Fruit fly (Drosophila melanogaster): Measurements from ENCODE around the gene Osi23.

Gene Osi23

dm6 chr3R:30449446-30449845 lies 4.6 kb upstream of the Osi23 start (continued):
- TF ChIP-seq Hr78 (GFP tag; optimal IDR thresholded peaks at IDR 0.05): peak in 1 of 2 experiments; percentile 94
- peak; percentile 98 for TF ChIP-seq CG7987 (GFP tag; optimal IDR thresholded peaks at IDR 0.05)
- no peak for TF ChIP-seq CG5953 (GFP tag; IDR thresholded peaks at IDR 0.05)
- no peak for TF ChIP-seq zen (tag; optimal IDR thresholded peaks at IDR 0.05)
- TF ChIP-seq CG17568 (GFP tag; optimal IDR thresholded peaks at IDR 0.05): no peak
- TF ChIP-seq pan (optimal IDR thresholded peaks at IDR 0.05): no peak
- TF ChIP-seq pan (GFP tag; optimal IDR thresholded peaks at IDR 0.05 in 1 of 2, IDR thresholded peaks at IDR 0.05 in 1 of 2): no peak
- no peak for TF ChIP-seq E2f1 (GFP tag; IDR thresholded peaks at IDR 0.05)
- no peak for TF ChIP-seq al (GFP tag; IDR thresholded peaks at IDR 0.05)
- TF ChIP-seq bsh (GFP tag; optimal IDR thresholded peaks at IDR 0.05): no peak
- no peak for TF ChIP-seq CG33557 (GFP tag; optimal IDR thresholded peaks at IDR 0.05)
- peak; percentile 29 for TF ChIP-seq grn (GFP tag; optimal IDR thresholded peaks at IDR 0.05)
- TF ChIP-seq hth (optimal IDR thresholded peaks at IDR 0.05): no peak
- TF ChIP-seq CTCF (GFP tag; optimal IDR thresholded peaks at IDR 0.05): no peak
- TF ChIP-seq CG7745 (tag; optimal IDR thresholded peaks at IDR 0.05): no peak
- TF ChIP-seq dati (GFP tag; IDR thresholded peaks at IDR 0.05): no peak
- TF ChIP-seq peb (GFP tag; IDR thresholded peaks at IDR 0.05): no peak
- TF ChIP-seq dpn (GFP tag; optimal IDR thresholded peaks at IDR 0.05): no peak
- TF ChIP-seq twi (tag; optimal IDR thresholded peaks at IDR 0.05): no peak
- TF ChIP-seq CG4707 (GFP tag; optimal IDR thresholded peaks at IDR 0.05): no peak
- no peak for TF ChIP-seq CG14667 (GFP tag; IDR thresholded peaks at IDR 0.05)
- TF ChIP-seq bigmax (GFP tag; optimal IDR thresholded peaks at IDR 0.05): no peak
- TF ChIP-seq CG43689 (GFP tag; IDR thresholded peaks at IDR 0.05): no peak
- no peak for TF ChIP-seq CG8281 (tag; optimal IDR thresholded peaks at IDR 0.05)
- no peak for TF ChIP-seq CrebB (tag; optimal IDR thresholded peaks at IDR 0.05)
- no peak for TF ChIP-seq abd-A (tag; optimal IDR thresholded peaks at IDR 0.05)
- TF ChIP-seq CG7963 (GFP tag; IDR thresholded peaks at IDR 0.05; ENCODE audit: partially characterized antibody): no peak
- no peak for TF ChIP-seq Tbp (GFP tag; optimal IDR thresholded peaks at IDR 0.05)
- no peak for TF ChIP-seq crp (GFP tag; optimal IDR thresholded peaks at IDR 0.05)
- TF ChIP-seq HLH4C (GFP tag; IDR thresholded peaks at IDR 0.05; ENCODE audit: partially characterized antibody): peak; percentile 8; the same call in 2 of the 3 replicates
- TF ChIP-seq CG8388 (GFP tag; optimal IDR thresholded peaks at IDR 0.05): no peak
- TF ChIP-seq CG9876 (GFP tag; optimal IDR thresholded peaks at IDR 0.05): no peak
- no peak for TF ChIP-seq gfzf (GFP tag; optimal IDR thresholded peaks at IDR 0.05)
- no peak for TF ChIP-seq CG1529 (GFP tag; optimal IDR thresholded peaks at IDR 0.05)
- TF ChIP-seq CG9215 (GFP tag; IDR thresholded peaks at IDR 0.05): no peak
- no peak for TF ChIP-seq CG12942 (GFP tag; optimal IDR thresholded peaks at IDR 0.05)
- TF ChIP-seq CG10959 (GFP tag; IDR thresholded peaks at IDR 0.05): no peak
- TF ChIP-seq tll (GFP tag; optimal IDR thresholded peaks at IDR 0.05): no peak
- peak; percentile 83 for TF ChIP-seq sens-2 (GFP tag; IDR thresholded peaks at IDR 0.05)
- no peak for TF ChIP-seq ato (GFP tag; IDR thresholded peaks at IDR 0.05; ENCODE audit: partially characterized antibody)
- no peak for TF ChIP-seq CG7357 (GFP tag; IDR thresholded peaks at IDR 0.05)
- no peak for TF ChIP-seq Poxn (GFP tag; IDR thresholded peaks at IDR 0.05)
- peak; percentile 8 for TF ChIP-seq cwo (GFP tag; optimal IDR thresholded peaks at IDR 0.05)
- no peak for TF ChIP-seq CG12071 (GFP tag; optimal IDR thresholded peaks at IDR 0.05)
- peak; percentile 78 for TF ChIP-seq mirr (GFP tag; optimal IDR thresholded peaks at IDR 0.05)
- TF ChIP-seq CG3726 (GFP tag; IDR thresholded peaks at IDR 0.05): no peak
- no peak for TF ChIP-seq CG11723 (GFP tag; optimal IDR thresholded peaks at IDR 0.05)
- no peak for TF ChIP-seq CG10431 (GFP tag; optimal IDR thresholded peaks at IDR 0.05)
- no peak for TF ChIP-seq phol (tag; optimal IDR thresholded peaks at IDR 0.05)
- no peak for TF ChIP-seq CG9797 (GFP tag; optimal IDR thresholded peaks at IDR 0.05)
- TF ChIP-seq CG6254 (GFP tag; optimal IDR thresholded peaks at IDR 0.05): no peak
- no peak for TF ChIP-seq cas (GFP tag; IDR thresholded peaks at IDR 0.05)

Measured in whole organism, embryonic.